Fruit fly (Drosophila melanogaster): ENCODE results near the gene CG45065.

- TF ChIP-seq CG8478 (optimal IDR thresholded peaks at IDR 0.05) (no peak), CTCF (optimal IDR thresholded peaks at IDR 0.05) (no peak)
These were observed 3.2 kb upstream of the CG45065 start for dm6 chrX:14885554-14885953.

Measured in S2 (cell line).